Worm (Caenorhabditis elegans) whole organism, mixed stage, embryonic: ENCODE results near the gene hpo-26.

Experiments used
- ceh-39 ChIP-seq: fragments of 150-350 bp; optimal IDR thresholded peaks from 2 replicates; lab custom pipeline; 2014; ENCODE audit warnings: missing biosample characterization, missing genetic modification characterization
- ceh-43 ChIP-seq: fragments of 200-800 bp; sonication (Bioruptor generic); optimal IDR thresholded peaks from 2 replicates; lab custom pipeline; 2018; ENCODE audit warnings: mild to moderate bottlenecking, missing genetic modification characterization, moderate library complexity, missing compliant biosample characterization
- ceh-83 ChIP-seq: fragments of 200-800 bp; sonication (Bioruptor generic); optimal IDR thresholded peaks from 2 replicates; lab custom pipeline; 2018; ENCODE audit warnings: mild to moderate bottlenecking, missing genetic modification characterization, missing compliant biosample characterization
- cnd-1 ChIP-seq: fragments of 200-800 bp; sonication (Bioruptor generic); optimal IDR thresholded peaks from 2 replicates; lab custom pipeline; 2018; ENCODE audit warnings: mild to moderate bottlenecking, missing genetic modification characterization, missing compliant biosample characterization
- drap-1 ChIP-seq: fragments of 200-800 bp; sonication (Bioruptor generic); optimal IDR thresholded peaks from 3 replicates; lab custom pipeline; 2018; ENCODE audit warnings: mild to moderate bottlenecking, missing genetic modification characterization, missing compliant biosample characterization
- ham-2 ChIP-seq: fragments of 200-800 bp; sonication (Bioruptor generic); optimal IDR thresholded peaks from 2 replicates; lab custom pipeline; 2018; ENCODE audit warnings: mild to moderate bottlenecking, missing genetic modification characterization, missing compliant biosample characterization
- hlh-1 ChIP-seq: fragments of 150-350 bp; optimal IDR thresholded peaks from 2 replicates; lab custom pipeline; 2014; ENCODE audit warnings: missing biosample characterization, missing genetic modification reagents, missing genetic modification characterization
- lin-32 ChIP-seq: fragments of 200-800 bp; sonication (Bioruptor generic); optimal IDR thresholded peaks from 2 replicates; lab custom pipeline; 2018; ENCODE audit warnings: mild to moderate bottlenecking, missing genetic modification characterization, missing compliant biosample characterization
- lsy-2 ChIP-seq: fragments of 150-350 bp; optimal IDR thresholded peaks from 2 replicates; lab custom pipeline; 2014; ENCODE audit warnings: missing biosample characterization, missing genetic modification characterization
- mab-5 ChIP-seq: fragments of 150-350 bp; optimal IDR thresholded peaks from 2 replicates; lab custom pipeline; 2014; ENCODE audit warnings: missing biosample characterization, missing genetic modification characterization
- mls-2 ChIP-seq: sonication (generic microtip); optimal IDR thresholded peaks from 2 replicates; lab custom pipeline; 2016; ENCODE audit warnings: mild to moderate bottlenecking, missing genetic modification characterization, moderate library complexity, missing compliant biosample characterization
- nhr-2 ChIP-seq: fragments of 150-350 bp; optimal IDR thresholded peaks from 2 replicates; lab custom pipeline; 2014; ENCODE audit warnings: missing biosample characterization, missing genetic modification characterization
- nhr-237 ChIP-seq: fragments of 150-350 bp; optimal IDR thresholded peaks from 2 replicates; lab custom pipeline; 2014; ENCODE audit warnings: missing biosample characterization, missing genetic modification characterization
- pha-4 ChIP-seq: fragments of 150-350 bp; optimal IDR thresholded peaks from 2 replicates; lab custom pipeline; 2018; ENCODE audit warnings: missing biosample characterization, missing genetic modification reagents, missing genetic modification characterization
- sem-2 ChIP-seq: fragments of 200-800 bp; sonication (Bioruptor generic); optimal IDR thresholded peaks from 2 replicates; lab custom pipeline; 2018; ENCODE audit warnings: mild to moderate bottlenecking, missing genetic modification characterization, missing compliant biosample characterization
- snpc-4 ChIP-seq: fragments of 150-350 bp; optimal IDR thresholded peaks from 2 replicates; lab custom pipeline; 2014; ENCODE audit warnings: missing biosample characterization, missing genetic modification characterization
- sptf-1 ChIP-seq: sonication (generic microtip); optimal IDR thresholded peaks from 2 replicates; lab custom pipeline; 2017; ENCODE audit warnings: mild to moderate bottlenecking, missing genetic modification characterization, moderate library complexity, missing compliant biosample characterization
- tbx-8 ChIP-seq: fragments of 200-800 bp; sonication (Bioruptor generic); optimal IDR thresholded peaks from 2 replicates; lab custom pipeline; 2018; ENCODE audit warnings: mild to moderate bottlenecking, missing genetic modification characterization, moderate library complexity, missing compliant biosample characterization
- unc-62 ChIP-seq: fragments of 150-350 bp; optimal IDR thresholded peaks from 2 replicates; lab custom pipeline; 2014; ENCODE audit warnings: missing biosample characterization, missing genetic modification reagents, missing genetic modification characterization
- zip-8 ChIP-seq: fragments of 150-350 bp; optimal IDR thresholded peaks from 2 replicates; lab custom pipeline; 2014; ENCODE audit warnings: missing biosample characterization, missing genetic modification characterization

The hpo-26 gene

ce11 chrV:6487878-6488277, 45.0 kb downstream of the hpo-26 start:
- TF ChIP-seq lsy-2: no peak
- TF ChIP-seq sptf-1 (tag; lab: Kevin White, UChicago): peak; percentile 0

- TF ChIP-seq sem-2 (GFP tag; lab: Kevin White, UChicago) (peak; percentile 23), drap-1 (GFP tag; lab: Kevin White, UChicago) (no peak), mab-5 (tag; lab: Kevin White, UChicago) (no peak), hlh-1 (no peak), cnd-1 (no peak), unc-62 (GFP tag; lab: Kevin White, UChicago) (no peak), sptf-1 (tag; lab: Kevin White, UChicago) (peak; percentile 74), pha-4 (tag; lab: Kevin White, UChicago) (peak; percentile 10), ceh-83 (GFP tag; lab: Kevin White, UChicago) (peak; percentile 20), snpc-4 (no peak), mls-2 (tag; lab: Kevin White, UChicago) (peak; percentile 71), ceh-43 (GFP tag; lab: Kevin White, UChicago) (peak; percentile 68), lsy-2 (no peak), zip-8 (tag; lab: Kevin White, UChicago) (no peak), tbx-8 (GFP tag; lab: Kevin White, UChicago) (no peak), nhr-2 (tag; lab: Kevin White, UChicago) (peak; percentile 47), nhr-237 (tag; lab: Kevin White, UChicago) (no peak), lin-32 (GFP tag; lab: Kevin White, UChicago) (peak; percentile 22), ham-2 (GFP tag; lab: Kevin White, UChicago) (no peak), ceh-39 (tag; lab: Kevin White, UChicago) (no peak)
These were observed 47.8 kb downstream of the hpo-26 start for ce11 chrV:6485109-6485508.
